Worm (Caenorhabditis elegans) whole organism, L4 larva: Measurements from ENCODE around the gene F58H1.2.

ENCODE experiments used
- D1046.2 ChIP-seq: fragments of 200-800 bp; sonication (Bioruptor generic); IDR thresholded peaks from 2 replicates; pipeline ENCODE4 v1.3.6; 2022; ENCODE audit warnings: missing genetic modification characterization, missing compliant biosample characterization
- F10B5.3 ChIP-seq: sonication (generic microtip); optimal IDR thresholded peaks from 2 replicates; lab custom pipeline; 2016; ENCODE audit warnings: mild to moderate bottlenecking, missing genetic modification characterization, missing compliant biosample characterization
- F37D6.2 ChIP-seq: sonication (generic microtip); optimal IDR thresholded peaks from 2 replicates; lab custom pipeline; 2016; ENCODE audit warnings: mild to moderate bottlenecking, missing genetic modification characterization, missing compliant biosample characterization
- Y75B8A.6 ChIP-seq: fragments of 200-800 bp; sonication (Bioruptor generic); IDR thresholded peaks from 2 replicates; pipeline ENCODE4 v1.3.6; 2022; ENCODE audit warnings: missing genetic modification reagents, missing genetic modification characterization, missing compliant biosample characterization
- ZK337.2 ChIP-seq: fragments of 200-800 bp; sonication (Bioruptor generic); IDR thresholded peaks from 2 replicates; pipeline ENCODE4 v1.3.6; 2022; ENCODE audit warnings: missing genetic modification reagents, missing genetic modification characterization, missing compliant biosample characterization
- ama-1 ChIP-seq: fragments of 150-350 bp; optimal IDR thresholded peaks from 2 replicates; lab custom pipeline; 2014; ENCODE audit warnings: inconsistent platforms, mixed read lengths
- attf-4 ChIP-seq: sonication (generic microtip); optimal IDR thresholded peaks from 3 replicates; lab custom pipeline; 2017; ENCODE audit warnings: missing biosample characterization, missing genetic modification characterization
- ceh-20 ChIP-seq: fragments of 200-800 bp; sonication (Bioruptor generic); IDR thresholded peaks from 2 replicates; pipeline ENCODE4 v1.3.6; 2022; ENCODE audit warnings: missing genetic modification reagents, missing genetic modification characterization, missing compliant biosample characterization
- ceh-44 ChIP-seq: fragments of 200-800 bp; sonication (Bioruptor generic); IDR thresholded peaks from 2 replicates; pipeline ENCODE4 v1.3.6; 2022; ENCODE audit warnings: missing genetic modification reagents, missing genetic modification characterization, missing compliant biosample characterization
- ceh-62 ChIP-seq: sonication (generic microtip); optimal IDR thresholded peaks from 2 replicates; lab custom pipeline; 2017; ENCODE audit warnings: missing biosample characterization, missing genetic modification characterization
- ctbp-1 ChIP-seq: fragments of 200-800 bp; sonication (Bioruptor generic); IDR thresholded peaks from 2 replicates; pipeline ENCODE4 v1.3.6; 2022; ENCODE audit warnings: missing genetic modification reagents, missing genetic modification characterization, missing compliant biosample characterization
- daf-19 ChIP-seq: fragments of 200-800 bp; sonication (Bioruptor generic); conservative IDR thresholded peaks from 2 replicates; pipeline ENCODE4 v1.3.6; 2022; ENCODE audit warnings: missing genetic modification characterization, missing compliant biosample characterization
- dmd-6 ChIP-seq: fragments of 200-800 bp; sonication (Bioruptor generic); IDR thresholded peaks from 2 replicates; pipeline ENCODE4 v1.3.6; 2022; ENCODE audit warnings: missing genetic modification reagents, missing genetic modification characterization, missing compliant biosample characterization
- dpl-1 ChIP-seq: fragments of 150-350 bp; optimal IDR thresholded peaks from 2 replicates; lab custom pipeline; 2014; ENCODE audit warnings: missing biosample characterization, missing genetic modification reagents, missing genetic modification characterization
- dve-1 ChIP-seq: sonication (generic microtip); optimal IDR thresholded peaks from 2 replicates; lab custom pipeline; 2017; ENCODE audit warnings: antibody characterized with exemption, mild to moderate bottlenecking, missing genetic modification characterization, missing compliant biosample characterization; ENCODE audit not compliant: insufficient read depth
- egl-27 ChIP-seq: sonication (generic microtip); optimal IDR thresholded peaks from 3 replicates; lab custom pipeline; 2017; ENCODE audit warnings: missing biosample characterization, missing genetic modification reagents, missing genetic modification characterization
- gei-8 ChIP-seq: fragments of 200-800 bp; sonication (Bioruptor generic); optimal IDR thresholded peaks from 2 replicates; lab custom pipeline; 2018; ENCODE audit warnings: mild to moderate bottlenecking, missing genetic modification characterization, missing compliant biosample characterization
- hif-1 ChIP-seq, 2 experiments: sonication (generic microtip); optimal IDR thresholded peaks; 2 replicates each; lab custom pipeline; 2016 to 2017; ENCODE audit warnings: missing compliant biosample characterization in 2 of 2, missing genetic modification characterization in 2 of 2, missing genetic modification reagents in 2 of 2, missing genotype in 2 of 2, mild to moderate bottlenecking in 1 of 2
- hlh-11 ChIP-seq: fragments of 200-800 bp; sonication (Bioruptor generic); optimal IDR thresholded peaks from 2 replicates; lab custom pipeline; 2018; ENCODE audit warnings: mild to moderate bottlenecking, missing genetic modification characterization, missing compliant biosample characterization
- jun-1 ChIP-seq: fragments of 150-350 bp; optimal IDR thresholded peaks from 2 replicates; lab custom pipeline; 2014; ENCODE audit warnings: missing biosample characterization, missing genetic modification reagents, missing genetic modification characterization
- lim-7 ChIP-seq: fragments of 200-800 bp; sonication (Bioruptor generic); IDR thresholded peaks from 2 replicates; pipeline ENCODE4 v1.3.6; 2022; ENCODE audit warnings: missing genetic modification characterization, missing compliant biosample characterization
- lin-1 ChIP-seq: fragments of 200-800 bp; sonication (Bioruptor generic); IDR thresholded peaks from 2 replicates; pipeline ENCODE4 v1.3.6; 2022; ENCODE audit warnings: missing genetic modification reagents, missing genetic modification characterization, missing compliant biosample characterization
- lin-13 ChIP-seq: fragments of 150-350 bp; optimal IDR thresholded peaks from 2 replicates; lab custom pipeline; 2014; ENCODE audit warnings: missing biosample characterization, missing genetic modification reagents, missing genetic modification characterization
- lin-29 ChIP-seq: fragments of 200-800 bp; sonication (Bioruptor generic); IDR thresholded peaks from 2 replicates; pipeline ENCODE4 v1.3.6; 2022; ENCODE audit warnings: missing genetic modification reagents, missing genetic modification characterization, missing compliant biosample characterization
- lin-38 ChIP-seq: fragments of 200-800 bp; sonication (Bioruptor generic); IDR thresholded peaks from 2 replicates; pipeline ENCODE4 v1.3.6; 2022; ENCODE audit warnings: missing genetic modification reagents, missing genetic modification characterization, missing compliant biosample characterization
- lir-3 ChIP-seq: sonication (generic microtip); optimal IDR thresholded peaks from 2 replicates; lab custom pipeline; 2016; ENCODE audit warnings: mild to moderate bottlenecking, missing genetic modification characterization, missing compliant biosample characterization
- mdl-1 ChIP-seq, 2 experiments: fragments of 150-350 bp in 1 of 2; sonication (generic microtip) in 1 of 2; optimal IDR thresholded peaks; 2 replicates each; lab custom pipeline; 2014 to 2017; ENCODE audit warnings: missing biosample characterization in 2 of 2, missing genetic modification characterization in 2 of 2
- mdt-29 ChIP-seq: fragments of 200-800 bp; sonication (Bioruptor generic); IDR thresholded peaks from 2 replicates; pipeline ENCODE4 v1.3.6; 2022; ENCODE audit warnings: missing genetic modification reagents, missing genetic modification characterization, missing compliant biosample characterization
- mes-2 ChIP-seq: sonication (generic microtip); optimal IDR thresholded peaks from 2 replicates; lab custom pipeline; 2016; ENCODE audit warnings: missing genotype, mild to moderate bottlenecking, missing genetic modification characterization, missing compliant biosample characterization; ENCODE audit not compliant: poor library complexity, severe bottlenecking
- mxl-3 ChIP-seq: fragments of 200-800 bp; sonication (Bioruptor generic); optimal IDR thresholded peaks from 2 replicates; lab custom pipeline; 2018; ENCODE audit warnings: mild to moderate bottlenecking, missing genetic modification characterization, missing compliant biosample characterization
- nhr-10 ChIP-seq: fragments of 150-350 bp; optimal IDR thresholded peaks from 2 replicates; lab custom pipeline; 2014; ENCODE audit warnings: missing biosample characterization, missing genetic modification characterization
- nhr-102 ChIP-seq: sonication (generic microtip); optimal IDR thresholded peaks from 2 replicates; lab custom pipeline; 2016; ENCODE audit warnings: mild to moderate bottlenecking, missing genetic modification characterization, moderate library complexity, missing compliant biosample characterization
- nhr-25 ChIP-seq: sonication (generic microtip); optimal IDR thresholded peaks from 2 replicates; lab custom pipeline; 2017; ENCODE audit warnings: missing genetic modification characterization, mild to moderate bottlenecking, missing compliant biosample characterization, antibody characterized with exemption, moderate library complexity, borderline replicate concordance; ENCODE audit not compliant: insufficient read depth
- nhr-41 ChIP-seq: fragments of 200-800 bp; sonication (Bioruptor generic); IDR thresholded peaks from 2 replicates; pipeline ENCODE4 v1.3.6; 2022; ENCODE audit warnings: missing genetic modification reagents, missing genetic modification characterization, missing compliant biosample characterization
- nhr-42 ChIP-seq: fragments of 200-800 bp; sonication (Bioruptor generic); IDR thresholded peaks from 2 replicates; pipeline ENCODE4 v1.3.6; 2022; ENCODE audit warnings: missing genetic modification characterization, missing compliant biosample characterization
- nhr-48 ChIP-seq: sonication (generic microtip); optimal IDR thresholded peaks from 2 replicates; lab custom pipeline; 2016; ENCODE audit warnings: mild to moderate bottlenecking, missing genetic modification characterization, missing compliant biosample characterization
- nhr-76 ChIP-seq: fragments of 150-350 bp; optimal IDR thresholded peaks from 2 replicates; lab custom pipeline; 2014; ENCODE audit warnings: missing biosample characterization, missing genetic modification characterization
- pha-4 ChIP-seq, 2 experiments: fragments of 150-350 bp in 1 of 2; fragments of 200-800 bp in 1 of 2; sonication (Bioruptor generic) in 1 of 2; IDR thresholded peaks in 1 of 2; optimal IDR thresholded peaks in 1 of 2; 2 replicates each; pipeline versions ENCODE4 v1.3.6 to Lab custom; 2014 to 2022; ENCODE audit warnings: missing genetic modification characterization in 2 of 2, missing genetic modification reagents in 2 of 2, missing biosample characterization in 1 of 2, missing compliant biosample characterization in 1 of 2
- saeg-2 ChIP-seq: fragments of 200-800 bp; sonication (Bioruptor generic); IDR thresholded peaks from 2 replicates; pipeline ENCODE4 v1.3.6; 2022; ENCODE audit warnings: missing genetic modification reagents, missing genetic modification characterization, missing compliant biosample characterization
- sdz-12 ChIP-seq: fragments of 200-800 bp; sonication (Bioruptor generic); optimal IDR thresholded peaks from 2 replicates; lab custom pipeline; 2018; ENCODE audit warnings: mild to moderate bottlenecking, missing genetic modification characterization, missing compliant biosample characterization
- snpc-4 ChIP-seq: fragments of 150-350 bp; optimal IDR thresholded peaks from 2 replicates; lab custom pipeline; 2014; ENCODE audit warnings: missing biosample characterization, missing genetic modification characterization
- unc-62 ChIP-seq, 3 experiments: fragments of 150-350 bp in 1 of 3; sonication (generic microtip); optimal IDR thresholded peaks in 2 of 3; peaks in 1 of 3; 1 replicate in 1 of 3; 2 replicates in 2 of 3; lab custom pipeline; 2014 to 2017; ENCODE audit warnings: missing biosample characterization in 3 of 3, missing genetic modification characterization in 3 of 3, missing genetic modification reagents in 3 of 3, missing genotype in 1 of 3

The F58H1.2 gene

DNA sequence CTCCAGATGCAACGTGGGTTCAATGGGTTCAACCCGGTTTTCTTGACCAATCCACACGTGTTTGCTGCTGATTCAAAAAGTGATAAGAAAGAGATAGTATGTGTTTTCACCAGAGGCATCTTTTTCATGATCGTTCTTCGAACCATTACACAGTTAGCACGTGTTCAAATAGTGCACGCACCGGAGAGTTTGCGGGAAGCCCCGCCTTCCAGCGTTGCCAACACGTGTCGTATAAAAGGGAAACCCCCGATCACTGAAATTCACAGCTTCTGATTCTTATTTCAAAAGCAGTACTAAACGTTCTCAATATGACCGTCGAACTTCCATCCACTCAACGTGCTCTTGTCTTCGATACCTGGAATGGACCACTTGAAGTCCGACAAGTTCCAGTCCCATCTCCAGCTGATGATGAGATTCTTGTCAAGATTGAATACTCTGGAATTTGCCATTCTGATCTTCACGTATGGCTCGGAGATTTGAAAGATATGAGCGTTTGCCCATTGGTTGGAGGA is 40.9 kb upstream of the F58H1.2 start, which contains the start of gene adh-1 (continued):
- TF ChIP-seq lir-3 = no peak
- peak; percentile 61 for TF ChIP-seq dve-1 (tag; lab: Kevin White, UChicago)
- no peak for TF ChIP-seq attf-4 (tag; lab: Kevin White, UChicago)
- no peak for TF ChIP-seq ceh-62 (tag; lab: Kevin White, UChicago)
- TF ChIP-seq mdt-29 (GFP tag; lab: Robert Waterston, UW) = peak; percentile 66; the same call in 1 of the 2 replicates
- TF ChIP-seq nhr-76 (tag; lab: Kevin White, UChicago) = no peak
- TF ChIP-seq nhr-48 (tag; lab: Kevin White, UChicago) = peak; percentile 88
- TF ChIP-seq dpl-1 (GFP tag; lab: Kevin White, UChicago) = peak; percentile 2
- 0 out of 2 replicates have a peak, but pooled peaks have one; percentile 35 for TF ChIP-seq lin-1 (GFP tag; lab: Robert Waterston, UW)
- TF ChIP-seq mdl-1 (tag; optimal IDR thresholded peaks at IDR 0.05; lab: Kevin White, UChicago) = peak; percentile 96 to 99
- peak; percentile 93 for TF ChIP-seq ama-1
- TF ChIP-seq nhr-41 (GFP tag; lab: Robert Waterston, UW) = no peak
- no peak for TF ChIP-seq snpc-4
- TF ChIP-seq nhr-102 (tag; lab: Kevin White, UChicago) = peak; percentile 38
- TF ChIP-seq mxl-3 (GFP tag; lab: Kevin White, UChicago) = peak; percentile 100
- TF ChIP-seq ceh-20 (GFP tag; lab: Robert Waterston, UW) = no peak; the same call in 1 of the 2 replicates
- peak; percentile 34 for TF ChIP-seq egl-27 (tag; lab: Kevin White, UChicago)
- TF ChIP-seq Y75B8A.6 (GFP tag; lab: Robert Waterston, UW) = no peak
- no peak for TF ChIP-seq lin-38 (GFP tag; lab: Robert Waterston, UW)
- peak; percentile 95 for TF ChIP-seq nhr-10 (tag; lab: Kevin White, UChicago)
- TF ChIP-seq gei-8 (GFP tag; lab: Kevin White, UChicago) = peak; percentile 93
- TF ChIP-seq dmd-6 (GFP tag; lab: Robert Waterston, UW) = peak; percentile 96
- TF ChIP-seq lim-7 (GFP tag; lab: Robert Waterston, UW) = no peak
- no peak for TF ChIP-seq D1046.2 (GFP tag; lab: Robert Waterston, UW)
- no peak for TF ChIP-seq ctbp-1 (GFP tag; lab: Robert Waterston, UW)
- TF ChIP-seq lin-29 (GFP tag; lab: Robert Waterston, UW) = no peak
- no peak for TF ChIP-seq jun-1 (tag; lab: Kevin White, UChicago)
- no peak for TF ChIP-seq ZK337.2 (GFP tag; lab: Robert Waterston, UW)

- no peak for TF ChIP-seq nhr-25 (tag; lab: Kevin White, UChicago)
- TF ChIP-seq egl-27 (tag; lab: Kevin White, UChicago) = no peak
- no peak for TF ChIP-seq F37D6.2 (tag; lab: Kevin White, UChicago)
- TF ChIP-seq mes-2 (tag; lab: Kevin White, UChicago) = peak; percentile 36
- no peak for TF ChIP-seq ceh-20 (GFP tag; lab: Robert Waterston, UW)
- no peak for TF ChIP-seq pha-4 (GFP tag; IDR thresholded peaks at IDR 0.05; lab: Robert Waterston, UW)
- no peak for TF ChIP-seq pha-4 (tag; optimal IDR thresholded peaks at IDR 0.05; lab: Kevin White, UChicago)
- no peak for TF ChIP-seq lin-13 (GFP tag; lab: Kevin White, UChicago)
- TF ChIP-seq unc-62 (GFP tag; optimal IDR thresholded peaks at IDR 0.05 in 1 of 2; lab: Kevin White, UChicago) = peak in 1 of 2 experiments; percentile 60
- TF ChIP-seq unc-62 (tag; optimal IDR thresholded peaks at IDR 0.05; lab: Kevin White, UChicago) = no peak
- TF ChIP-seq hif-1 (tag; optimal IDR thresholded peaks at IDR 0.05; lab: Kevin White, UChicago) = no peak
- no peak for TF ChIP-seq saeg-2 (GFP tag; lab: Robert Waterston, UW)
- no peak for TF ChIP-seq nhr-42 (GFP tag; lab: Robert Waterston, UW)
- no peak for TF ChIP-seq nhr-10 (tag; lab: Kevin White, UChicago)
- TF ChIP-seq daf-19 (GFP tag; lab: Robert Waterston, UW) = no peak
- no peak for TF ChIP-seq lin-38 (GFP tag; lab: Robert Waterston, UW)
- no peak for TF ChIP-seq hlh-11 (tag; lab: Kevin White, UChicago)
- TF ChIP-seq ceh-44 (GFP tag; lab: Robert Waterston, UW) = no peak
- TF ChIP-seq sdz-12 (GFP tag; lab: Kevin White, UChicago) = no peak
- TF ChIP-seq F10B5.3 = no peak
Observed at ce11 chrV:11888656-11889055, 40.2 kb upstream of the F58H1.2 start.
